Worm (Caenorhabditis elegans) whole organism, late embryonic: Measurements from ENCODE around the gene R12B2.6.

Source experiments
- F13H6.1 ChIP-seq: sonication (generic microtip); optimal IDR thresholded peaks from 2 replicates; lab custom pipeline; 2016; ENCODE audit warnings: missing genetic modification characterization, missing compliant biosample characterization
- ama-1 ChIP-seq: fragments of 150-350 bp; optimal IDR thresholded peaks from 2 replicates; lab custom pipeline; 2014
- ceh-19 ChIP-seq: fragments of 200-800 bp; sonication (Bioruptor generic); optimal IDR thresholded peaks from 2 replicates; lab custom pipeline; 2018; ENCODE audit warnings: mild to moderate bottlenecking, missing genetic modification characterization, missing compliant biosample characterization
- ceh-34 ChIP-seq: sonication (generic microtip); optimal IDR thresholded peaks from 2 replicates; lab custom pipeline; 2016; ENCODE audit warnings: mild to moderate bottlenecking, missing genetic modification characterization, missing compliant biosample characterization
- ceh-9 ChIP-seq: sonication (generic microtip); optimal IDR thresholded peaks from 2 replicates; lab custom pipeline; 2016; ENCODE audit warnings: mild to moderate bottlenecking, missing genetic modification characterization, inconsistent platforms, missing compliant biosample characterization
- che-1 ChIP-seq: sonication (generic microtip); optimal IDR thresholded peaks from 2 replicates; lab custom pipeline; 2016; ENCODE audit warnings: mild to moderate bottlenecking, missing genetic modification characterization, missing compliant biosample characterization
- fkh-10 ChIP-seq: fragments of 150-350 bp; optimal IDR thresholded peaks from 2 replicates; lab custom pipeline; 2014; ENCODE audit warnings: missing biosample characterization, missing genetic modification reagents, missing genetic modification characterization
- gmeb-2 ChIP-seq: sonication (generic microtip); optimal IDR thresholded peaks from 2 replicates; lab custom pipeline; 2016; ENCODE audit warnings: missing genetic modification characterization, inconsistent platforms, missing compliant biosample characterization
- hlh-30 ChIP-seq: sonication (generic microtip); optimal IDR thresholded peaks from 2 replicates; lab custom pipeline; 2017; ENCODE audit warnings: antibody characterized with exemption, missing genetic modification characterization, missing compliant biosample characterization; ENCODE audit not compliant: insufficient read depth
- nfya-1 ChIP-seq: sonication (generic microtip); optimal IDR thresholded peaks from 2 replicates; lab custom pipeline; 2017; ENCODE audit warnings: missing genetic modification characterization, mild to moderate bottlenecking, missing compliant biosample characterization, antibody characterized with exemption, moderate library complexity
- npax-4 ChIP-seq: sonication (generic microtip); optimal IDR thresholded peaks from 2 replicates; lab custom pipeline; 2016; ENCODE audit warnings: missing genetic modification characterization, missing compliant biosample characterization
- unc-55 ChIP-seq: sonication (generic microtip); optimal IDR thresholded peaks from 2 replicates; lab custom pipeline; 2017; ENCODE audit warnings: missing biosample characterization, missing genetic modification reagents, missing genetic modification characterization

DNA sequence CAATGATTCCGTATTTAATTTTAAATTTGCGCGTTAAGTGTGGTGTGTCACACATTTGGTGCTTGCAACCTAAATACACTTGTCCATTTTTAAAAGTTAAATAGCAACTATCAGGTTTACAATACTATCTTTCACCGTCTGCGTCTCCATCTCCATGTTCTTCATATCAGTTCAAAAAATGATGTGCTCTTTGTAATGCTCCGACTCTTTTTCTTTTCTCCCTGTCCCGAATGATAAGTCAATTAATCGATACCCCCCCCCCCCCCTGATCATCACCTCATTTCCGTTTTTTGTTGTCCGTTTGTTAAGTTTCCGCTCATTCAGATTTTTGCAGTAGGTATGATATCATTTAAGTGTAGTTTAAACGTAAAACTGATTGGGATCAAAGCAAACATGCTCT, 19.9 kb downstream of the R12B2.6 start:
- TF ChIP-seq hlh-30 (tag; lab: Kevin White, UChicago) = no peak
- TF ChIP-seq ceh-9 (tag; lab: Kevin White, UChicago) = no peak
- TF ChIP-seq ama-1 (lab: Kevin White, UChicago) = no peak
- TF ChIP-seq F13H6.1 (tag; lab: Kevin White, UChicago) = no peak
- TF ChIP-seq che-1 (tag; lab: Kevin White, UChicago) = no peak
- no peak for TF ChIP-seq unc-55 (GFP tag; lab: Kevin White, UChicago)
- no peak for TF ChIP-seq npax-4 (tag; lab: Kevin White, UChicago)
- no peak for TF ChIP-seq nfya-1
- no peak for TF ChIP-seq ceh-19 (GFP tag; lab: Kevin White, UChicago)
- no peak for TF ChIP-seq gmeb-2 (tag; lab: Kevin White, UChicago)
- no peak for TF ChIP-seq ceh-34 (tag; lab: Kevin White, UChicago)
- no peak for TF ChIP-seq fkh-10
